Worm (Caenorhabditis elegans) whole organism, late embryonic: ENCODE measurements around the gene eif-3.G.

Experiments used
- ets-4 ChIP-seq: sonication (generic microtip); optimal IDR thresholded peaks from 2 replicates; lab custom pipeline; 2016; ENCODE audit warnings: missing genetic modification characterization, missing compliant biosample characterization
- nfya-1 ChIP-seq: sonication (generic microtip); optimal IDR thresholded peaks from 2 replicates; lab custom pipeline; 2017; ENCODE audit warnings: missing genetic modification characterization, mild to moderate bottlenecking, missing compliant biosample characterization, antibody characterized with exemption, moderate library complexity
- nhr-11 ChIP-seq: fragments of 150-350 bp; optimal IDR thresholded peaks from 2 replicates; lab custom pipeline; 2014; ENCODE audit warnings: missing biosample characterization, missing genetic modification characterization
- pha-4 ChIP-seq: fragments of 150-350 bp; optimal IDR thresholded peaks from 2 replicates; lab custom pipeline; 2018; ENCODE audit warnings: missing biosample characterization, missing genetic modification reagents, missing genetic modification characterization

ce11 chrII:8419015-8419414 is 23.6 kb upstream of the eif-3.G start:
- no peak for TF ChIP-seq pha-4 (tag; lab: Kevin White, UChicago)
- no peak for TF ChIP-seq nfya-1 (tag; lab: Kevin White, UChicago)
- no peak for TF ChIP-seq ets-4
- no peak for TF ChIP-seq nhr-11
